Worm (Caenorhabditis elegans) whole organism, L2 larva: ENCODE data around the gene sre-44.

Experiments used
- F13H6.1 ChIP-seq: sonication (generic microtip); optimal IDR thresholded peaks from 2 replicates; lab custom pipeline; 2016; ENCODE audit warnings: missing genetic modification characterization, missing compliant biosample characterization
- R02D3.7 ChIP-seq: fragments of 150-350 bp; optimal IDR thresholded peaks from 2 replicates; lab custom pipeline; 2014; ENCODE audit warnings: missing biosample characterization, missing genetic modification characterization
- Y55F3AM.14 ChIP-seq: fragments of 200-800 bp; sonication (Bioruptor generic); optimal IDR thresholded peaks from 2 replicates; lab custom pipeline; 2018; ENCODE audit warnings: mild to moderate bottlenecking, missing genetic modification characterization, missing compliant biosample characterization
- ZK546.5 ChIP-seq: sonication (generic microtip); optimal IDR thresholded peaks from 2 replicates; lab custom pipeline; 2017; ENCODE audit warnings: missing biosample characterization, missing genetic modification characterization
- alr-1 ChIP-seq: fragments of 150-350 bp; optimal IDR thresholded peaks from 2 replicates; lab custom pipeline; 2014; ENCODE audit warnings: missing biosample characterization, missing genetic modification characterization
- aly-2 ChIP-seq: fragments of 150-350 bp; optimal IDR thresholded peaks from 2 replicates; lab custom pipeline; 2014; ENCODE audit warnings: missing biosample characterization, missing genetic modification characterization
- blmp-1 ChIP-seq: sonication (generic microtip); optimal IDR thresholded peaks from 2 replicates; lab custom pipeline; 2017; ENCODE audit warnings: missing genetic modification characterization, mild to moderate bottlenecking, missing compliant biosample characterization, antibody characterized with exemption, moderate library complexity; ENCODE audit not compliant: insufficient read depth
- ceh-16 ChIP-seq: fragments of 150-350 bp; optimal IDR thresholded peaks from 2 replicates; lab custom pipeline; 2014; ENCODE audit warnings: missing biosample characterization, missing genetic modification characterization
- ceh-82 ChIP-seq: fragments of 150-350 bp; optimal IDR thresholded peaks from 2 replicates; lab custom pipeline; 2014; ENCODE audit warnings: missing biosample characterization, missing genetic modification characterization
- crh-2 ChIP-seq: sonication (generic microtip); optimal IDR thresholded peaks from 2 replicates; lab custom pipeline; 2017; ENCODE audit warnings: missing biosample characterization, missing genetic modification characterization
- dmd-4 ChIP-seq: sonication (generic microtip); optimal IDR thresholded peaks from 2 replicates; lab custom pipeline; 2017; ENCODE audit warnings: missing biosample characterization, missing genetic modification characterization
- egl-27 ChIP-seq: sonication (generic microtip); optimal IDR thresholded peaks from 3 replicates; lab custom pipeline; 2017; ENCODE audit warnings: missing biosample characterization, missing genetic modification reagents, missing genetic modification characterization
- elt-1 ChIP-seq: fragments of 150-350 bp; optimal IDR thresholded peaks from 2 replicates; lab custom pipeline; 2014; ENCODE audit warnings: missing biosample characterization, missing genetic modification characterization
- elt-3 ChIP-seq: sonication (generic microtip); optimal IDR thresholded peaks from 2 replicates; lab custom pipeline; 2017; ENCODE audit warnings: missing biosample characterization, missing genetic modification characterization
- fos-1 ChIP-seq: fragments of 150-350 bp; optimal IDR thresholded peaks from 2 replicates; lab custom pipeline; 2014; ENCODE audit warnings: missing biosample characterization, missing genetic modification characterization
- gmeb-1 ChIP-seq: fragments of 150-350 bp; optimal IDR thresholded peaks from 2 replicates; lab custom pipeline; 2014; ENCODE audit warnings: missing biosample characterization, missing genetic modification characterization
- lin-11 ChIP-seq: fragments of 150-350 bp; sonication (generic microtip); optimal IDR thresholded peaks from 2 replicates; lab custom pipeline; 2014; ENCODE audit warnings: missing biosample characterization, missing genetic modification characterization, inconsistent platforms, mixed read lengths
- lin-13 ChIP-seq: fragments of 150-350 bp; optimal IDR thresholded peaks from 2 replicates; lab custom pipeline; 2014; ENCODE audit warnings: missing biosample characterization, missing genetic modification reagents, missing genetic modification characterization
- lin-39 ChIP-seq: fragments of 150-350 bp; optimal IDR thresholded peaks from 2 replicates; lab custom pipeline; 2014; ENCODE audit warnings: missing biosample characterization, missing genetic modification reagents, missing genetic modification characterization
- lsy-2 ChIP-seq, 2 experiments: fragments of 150-350 bp in 1 of 2; sonication (generic microtip) in 1 of 2; optimal IDR thresholded peaks; 2 replicates each; lab custom pipeline; 2014 to 2017; ENCODE audit warnings: missing biosample characterization in 2 of 2, missing genetic modification characterization in 2 of 2
- mab-5 ChIP-seq: fragments of 150-350 bp; optimal IDR thresholded peaks from 2 replicates; lab custom pipeline; 2014; ENCODE audit warnings: missing biosample characterization, missing genetic modification characterization
- mbf-1 ChIP-seq: sonication (generic microtip); optimal IDR thresholded peaks from 2 replicates; lab custom pipeline; 2017; ENCODE audit warnings: missing biosample characterization, missing genetic modification characterization
- mdl-1 ChIP-seq, 2 experiments: fragments of 150-350 bp in 1 of 2; sonication (generic microtip) in 1 of 2; optimal IDR thresholded peaks; 2 replicates each; lab custom pipeline; 2017; ENCODE audit warnings: missing biosample characterization in 2 of 2, missing genetic modification characterization in 2 of 2
- nhr-11 ChIP-seq: fragments of 150-350 bp; optimal IDR thresholded peaks from 2 replicates; lab custom pipeline; 2014; ENCODE audit warnings: missing biosample characterization, missing genetic modification characterization
- nhr-12 ChIP-seq: fragments of 150-350 bp; optimal IDR thresholded peaks from 2 replicates; lab custom pipeline; 2014; ENCODE audit warnings: missing biosample characterization, missing genetic modification characterization
- nhr-21 ChIP-seq: fragments of 150-350 bp; optimal IDR thresholded peaks from 2 replicates; lab custom pipeline; 2014; ENCODE audit warnings: missing biosample characterization, missing genetic modification characterization
- nhr-23 ChIP-seq: fragments of 150-350 bp; optimal IDR thresholded peaks from 2 replicates; lab custom pipeline; 2014; ENCODE audit warnings: missing biosample characterization, missing genetic modification reagents, missing genetic modification characterization
- nhr-237 ChIP-seq: fragments of 150-350 bp; optimal IDR thresholded peaks from 2 replicates; lab custom pipeline; 2014; ENCODE audit warnings: missing biosample characterization, missing genetic modification characterization
- nhr-25 ChIP-seq: fragments of 150-350 bp; sonication (generic microtip); optimal IDR thresholded peaks from 3 replicates; lab custom pipeline; 2014; ENCODE audit warnings: missing biosample characterization, missing genetic modification characterization
- nhr-6 ChIP-seq: fragments of 150-350 bp; optimal IDR thresholded peaks from 2 replicates; lab custom pipeline; 2014; ENCODE audit warnings: missing biosample characterization, missing genetic modification characterization
- nhr-77 ChIP-seq: fragments of 150-350 bp; optimal IDR thresholded peaks from 2 replicates; lab custom pipeline; 2014; ENCODE audit warnings: missing biosample characterization, missing genetic modification characterization
- peb-1 ChIP-seq: fragments of 150-350 bp; optimal IDR thresholded peaks from 2 replicates; lab custom pipeline; 2014; ENCODE audit warnings: missing biosample characterization, missing genetic modification characterization
- sem-4 ChIP-seq: fragments of 150-350 bp; optimal IDR thresholded peaks from 2 replicates; lab custom pipeline; 2014; ENCODE audit warnings: missing biosample characterization, missing genetic modification reagents, missing genetic modification characterization
- skn-1 ChIP-seq: sonication (generic microtip); optimal IDR thresholded peaks from 2 replicates; lab custom pipeline; 2017; ENCODE audit warnings: missing biosample characterization, missing genetic modification characterization
- sma-9 ChIP-seq, 2 experiments: fragments of 150-350 bp in 1 of 2; sonication (generic microtip) in 1 of 2; optimal IDR thresholded peaks; 2 replicates each; lab custom pipeline; 2014 to 2016; ENCODE audit warnings: missing genetic modification characterization in 2 of 2, mild to moderate bottlenecking in 1 of 2, missing biosample characterization in 1 of 2, missing compliant biosample characterization in 1 of 2, missing genetic modification reagents in 1 of 2, moderate library complexity in 1 of 2
- snpc-4 ChIP-seq: fragments of 150-350 bp; optimal IDR thresholded peaks from 2 replicates; lab custom pipeline; 2014; ENCODE audit warnings: missing biosample characterization, missing genetic modification characterization
- unc-39 ChIP-seq: fragments of 150-350 bp; optimal IDR thresholded peaks from 2 replicates; lab custom pipeline; 2014; ENCODE audit warnings: missing biosample characterization, missing genetic modification characterization
- unc-55 ChIP-seq: fragments of 150-350 bp; sonication (generic microtip); optimal IDR thresholded peaks from 3 replicates; lab custom pipeline; 2014; ENCODE audit warnings: missing biosample characterization, missing genetic modification reagents, missing genetic modification characterization
- unc-62 ChIP-seq: fragments of 150-350 bp; optimal IDR thresholded peaks from 2 replicates; lab custom pipeline; 2014; ENCODE audit warnings: missing biosample characterization, missing genetic modification reagents, missing genetic modification characterization
- zag-1 ChIP-seq: fragments of 150-350 bp; optimal IDR thresholded peaks from 2 replicates; lab custom pipeline; 2014; ENCODE audit warnings: missing biosample characterization, missing genetic modification characterization
- ztf-1 ChIP-seq: fragments of 200-800 bp; sonication (Bioruptor generic); conservative IDR thresholded peaks from 2 replicates; pipeline ENCODE4 v1.3.6; 2022; ENCODE audit warnings: missing genetic modification characterization, missing compliant biosample characterization
- ztf-11 ChIP-seq: sonication (generic microtip); optimal IDR thresholded peaks from 2 replicates; lab custom pipeline; 2017; ENCODE audit warnings: missing biosample characterization, missing genetic modification characterization
- ztf-4 ChIP-seq: fragments of 150-350 bp; optimal IDR thresholded peaks from 2 replicates; lab custom pipeline; 2014; ENCODE audit warnings: missing biosample characterization, missing genetic modification characterization

Gene sre-44

ce11 chrII:13972199-13972598 is 22.8 kb downstream of the sre-44 start:
- no peak for TF ChIP-seq peb-1 (tag; lab: Kevin White, UChicago)
- TF ChIP-seq mab-5 (tag; lab: Kevin White, UChicago), result no peak
- TF ChIP-seq nhr-12 (tag; lab: Kevin White, UChicago), result no peak
- no peak for TF ChIP-seq unc-62 (GFP tag; lab: Kevin White, UChicago)
- no peak for TF ChIP-seq ztf-4 (tag; lab: Kevin White, UChicago)
- TF ChIP-seq mbf-1 (tag; lab: Kevin White, UChicago), result no peak
- no peak for TF ChIP-seq mdl-1 (tag; optimal IDR thresholded peaks at IDR 0.05; lab: Kevin White, UChicago)
- no peak for TF ChIP-seq unc-55 (GFP tag; lab: Kevin White, UChicago)
- no peak for TF ChIP-seq nhr-77 (tag; lab: Kevin White, UChicago)
- no peak for TF ChIP-seq alr-1 (tag; lab: Kevin White, UChicago)
- TF ChIP-seq nhr-21 (tag; lab: Kevin White, UChicago), result no peak
- no peak for TF ChIP-seq F13H6.1 (tag; lab: Kevin White, UChicago)
- TF ChIP-seq ceh-82 (tag; lab: Kevin White, UChicago), result no peak
- no peak for TF ChIP-seq nhr-237
- TF ChIP-seq nhr-23, result no peak
- TF ChIP-seq zag-1 (tag; lab: Kevin White, UChicago), result no peak
- TF ChIP-seq sma-9 (GFP tag; optimal IDR thresholded peaks at IDR 0.05; lab: Kevin White, UChicago), result no peak
- no peak for TF ChIP-seq sma-9 (tag; optimal IDR thresholded peaks at IDR 0.05; lab: Kevin White, UChicago)

ce11 chrII:13973514-13973913 is 24.1 kb downstream of the sre-44 start, which contains the start of gene Y39G8B.1:
Gene Y39G8B.1 (minus strand): TSS chrII:13973812.
- TF ChIP-seq gmeb-1 (tag; lab: Kevin White, UChicago) (peak; percentile 3), mbf-1 (tag; lab: Kevin White, UChicago) (no peak), ZK546.5 (tag; lab: Kevin White, UChicago) (no peak), ceh-16 (tag; lab: Kevin White, UChicago) (no peak), ceh-82 (tag; lab: Kevin White, UChicago) (no peak), skn-1 (tag; lab: Kevin White, UChicago) (peak; percentile 34), fos-1 (tag; lab: Kevin White, UChicago) (peak; percentile 45), lsy-2 (tag; optimal IDR thresholded peaks at IDR 0.05; lab: Kevin White, UChicago) (peak in 1 of 2 experiments; percentile 24)

DNA sequence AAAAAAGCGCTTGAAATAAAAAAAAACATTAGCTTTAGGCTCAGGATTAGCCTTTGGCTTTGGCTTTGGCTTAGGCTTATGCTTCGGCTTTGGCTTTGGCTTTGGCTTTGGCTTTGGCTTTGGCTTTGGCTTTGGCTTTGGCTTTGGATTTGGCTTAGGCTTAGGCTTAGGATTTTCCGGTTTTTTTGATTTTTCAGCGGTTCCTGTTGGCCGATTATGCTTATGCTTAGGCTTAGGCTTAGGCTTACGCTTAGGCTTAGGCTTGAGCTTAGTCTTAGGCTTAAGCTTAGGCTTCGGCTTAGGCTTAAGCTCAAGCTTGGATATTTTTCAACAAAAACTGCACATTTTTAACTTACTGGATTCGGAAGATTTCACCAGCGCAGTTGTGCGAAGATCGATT is 24.7 kb downstream of the sre-44 start:
- TF ChIP-seq nhr-25, result no peak
- no peak for TF ChIP-seq ztf-11 (tag; lab: Kevin White, UChicago)
- TF ChIP-seq nhr-237, result no peak
- no peak for TF ChIP-seq lin-11 (tag; lab: Kevin White, UChicago)
- no peak for TF ChIP-seq elt-3 (tag; lab: Kevin White, UChicago)
- no peak for TF ChIP-seq sma-9 (GFP tag; optimal IDR thresholded peaks at IDR 0.05; lab: Kevin White, UChicago)
- no peak for TF ChIP-seq sma-9 (tag; optimal IDR thresholded peaks at IDR 0.05; lab: Kevin White, UChicago)
- no peak for TF ChIP-seq lin-13
- TF ChIP-seq elt-1 (tag; lab: Kevin White, UChicago), result no peak
- TF ChIP-seq skn-1 (tag; lab: Kevin White, UChicago), result no peak
- TF ChIP-seq R02D3.7 (tag; lab: Kevin White, UChicago), result no peak
- TF ChIP-seq snpc-4 (tag; lab: Kevin White, UChicago), result no peak
- no peak for TF ChIP-seq blmp-1 (tag; lab: Kevin White, UChicago)
- TF ChIP-seq egl-27 (tag; lab: Kevin White, UChicago), result no peak
- no peak for TF ChIP-seq nhr-77 (tag; lab: Kevin White, UChicago)
- TF ChIP-seq dmd-4, result no peak
- no peak for TF ChIP-seq lsy-2 (tag; optimal IDR thresholded peaks at IDR 0.05; lab: Kevin White, UChicago)
- no peak for TF ChIP-seq nhr-6 (tag; lab: Kevin White, UChicago)
- no peak for TF ChIP-seq ZK546.5 (tag; lab: Kevin White, UChicago)
- TF ChIP-seq Y55F3AM.14, result no peak
- TF ChIP-seq ztf-1 (GFP tag; lab: Robert Waterston, UW), result no peak

DNA sequence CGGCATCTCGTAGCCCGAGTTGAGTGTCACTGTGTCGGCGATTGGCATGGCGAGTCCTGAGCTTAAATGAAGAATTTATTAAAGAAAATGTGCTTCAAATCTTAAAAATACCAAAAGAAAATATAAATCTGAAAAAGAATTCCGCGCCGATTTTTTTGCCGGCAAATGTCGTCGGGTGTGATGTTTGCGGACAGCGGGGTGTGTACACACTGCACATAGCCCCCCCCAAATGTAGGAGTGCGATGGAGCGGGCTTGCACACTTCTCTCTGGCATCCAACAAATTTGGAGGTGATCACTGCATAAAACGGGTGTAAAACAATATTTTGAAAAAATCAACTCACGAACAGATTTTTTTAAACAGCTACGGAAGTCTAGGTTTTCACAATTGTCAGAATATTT is 26.8 kb downstream of the sre-44 start, which contains the start of gene Y39G8B.2:
Gene Y39G8B.2 (minus strand): TSS at position 61 of the 400 bp plus-strand sequence.
- TF ChIP-seq aly-2, result no peak
- peak; percentile 78 for TF ChIP-seq F13H6.1 (tag; lab: Kevin White, UChicago)
- TF ChIP-seq egl-27 (tag; lab: Kevin White, UChicago), result peak; percentile 36
- TF ChIP-seq sem-4 (tag; lab: Kevin White, UChicago), result peak; percentile 22
- TF ChIP-seq nhr-77 (tag; lab: Kevin White, UChicago), result peak; percentile 63
- no peak for TF ChIP-seq mdl-1 (tag; optimal IDR thresholded peaks at IDR 0.05; lab: Kevin White, UChicago)
- TF ChIP-seq dmd-4, result no peak
- TF ChIP-seq unc-39 (tag; lab: Kevin White, UChicago), result no peak
- TF ChIP-seq nhr-25, result peak; percentile 86
- TF ChIP-seq Y55F3AM.14, result peak; percentile 49
- no peak for TF ChIP-seq ztf-11 (tag; lab: Kevin White, UChicago)
- TF ChIP-seq sma-9 (GFP tag; optimal IDR thresholded peaks at IDR 0.05; lab: Kevin White, UChicago), result peak; percentile 72
- TF ChIP-seq sma-9 (tag; optimal IDR thresholded peaks at IDR 0.05; lab: Kevin White, UChicago), result no peak
- TF ChIP-seq elt-1 (tag; lab: Kevin White, UChicago), result no peak
- peak; percentile 93 for TF ChIP-seq unc-55 (GFP tag; lab: Kevin White, UChicago)
- peak; percentile 84 for TF ChIP-seq snpc-4 (tag; lab: Kevin White, UChicago)
- no peak for TF ChIP-seq R02D3.7 (tag; lab: Kevin White, UChicago)
- no peak for TF ChIP-seq nhr-237
- TF ChIP-seq nhr-11 (tag; lab: Kevin White, UChicago), result no peak
- TF ChIP-seq elt-3 (tag; lab: Kevin White, UChicago), result no peak
- no peak for TF ChIP-seq mbf-1 (tag; lab: Kevin White, UChicago)
- TF ChIP-seq ztf-1 (GFP tag; lab: Robert Waterston, UW), result no peak
- peak; percentile 65 for TF ChIP-seq fos-1 (tag; lab: Kevin White, UChicago)
- TF ChIP-seq ceh-82 (tag; lab: Kevin White, UChicago), result peak; percentile 29
- no peak for TF ChIP-seq nhr-23
- TF ChIP-seq crh-2 (tag; lab: Kevin White, UChicago), result peak; percentile 83
- no peak for TF ChIP-seq lin-39 (tag; lab: Kevin White, UChicago)
